Fruit fly (Drosophila melanogaster) whole organism, pupa: ENCODE measurements around the gene Sry-beta.

Experiments
- CG34367 ChIP-seq: fragments of 200-800 bp; sonication (Bioruptor generic); optimal IDR thresholded peaks from 2 replicates; lab custom pipeline; 2018; ENCODE audit warnings: missing biosample characterization, mild to moderate bottlenecking, missing genetic modification characterization
- CG8301 ChIP-seq: fragments of 200-800 bp; sonication (Bioruptor generic); optimal IDR thresholded peaks from 2 replicates; lab custom pipeline; 2018; ENCODE audit warnings: missing biosample characterization, mild to moderate bottlenecking, missing genetic modification characterization
- CG9948 ChIP-seq: fragments of 200-800 bp; sonication (Bioruptor generic); optimal IDR thresholded peaks from 2 replicates; lab custom pipeline; 2018; ENCODE audit warnings: missing biosample characterization, mild to moderate bottlenecking, missing genetic modification characterization, moderate library complexity
- Ets98B ChIP-seq: fragments of 200-800 bp; sonication (Bioruptor generic); IDR thresholded peaks from 2 replicates; pipeline ENCODE4 v1.3.6; 2022; ENCODE audit warnings: missing biosample characterization, missing genetic modification characterization
- Snoo ChIP-seq: fragments of 200-800 bp; sonication (Bioruptor generic); optimal IDR thresholded peaks from 3 replicates; lab custom pipeline; 2017; ENCODE audit warnings: missing biosample characterization, mild to moderate bottlenecking, missing genetic modification characterization, inconsistent platforms
- rn ChIP-seq: fragments of 200-800 bp; sonication (Bioruptor generic); IDR thresholded peaks from 2 replicates; pipeline ENCODE4 v1.3.6; 2022; ENCODE audit warnings: missing biosample characterization, missing genetic modification characterization

DNA sequence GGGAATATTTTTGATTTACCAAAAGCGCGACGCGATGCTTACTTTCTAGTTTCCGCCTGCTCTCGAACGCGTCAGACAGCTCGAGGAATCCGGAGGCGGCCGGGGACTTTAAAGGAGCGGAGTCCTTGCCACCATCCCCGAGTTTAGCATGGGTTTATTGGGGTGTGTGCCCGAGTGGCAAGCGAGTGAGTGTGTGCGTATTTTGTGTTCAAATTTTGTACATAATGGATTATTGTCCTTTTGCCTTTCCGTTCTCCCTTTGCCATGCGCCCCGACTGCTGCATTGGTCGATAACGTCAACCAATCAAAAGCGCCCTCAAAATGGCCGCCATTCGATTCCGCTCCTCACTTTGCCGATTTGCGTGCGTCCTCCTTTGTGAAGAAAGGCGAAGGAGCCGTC is 9.5 kb upstream of the Sry-beta start:
- TF ChIP-seq CG8301 (tag; lab: Kevin White, UChicago) (no peak), CG9948 (tag; lab: Kevin White, UChicago) (no peak), CG34367 (tag; lab: Kevin White, UChicago) (no peak), rn (no peak), Ets98B (GFP tag; lab: Robert Waterston, UW) (no peak), Snoo (tag; lab: Kevin White, UChicago) (no peak)
